Fruit fly (Drosophila melanogaster): ENCODE data around the gene Appl.

dm6 chrX:618583-618982 lies 88.3 kb downstream of the Appl start:
- TF ChIP-seq Sox14 (GFP tag; optimal IDR thresholded peaks at IDR 0.05) (no peak), Eip93F (GFP tag; optimal IDR thresholded peaks at IDR 0.05) (no peak), ss (GFP tag; optimal IDR thresholded peaks at IDR 0.05) (no peak), CG6808 (GFP tag; optimal IDR thresholded peaks at IDR 0.05) (no peak), lz (GFP tag; optimal IDR thresholded peaks at IDR 0.05) (peak; percentile 21), net (GFP tag; optimal IDR thresholded peaks at IDR 0.05) (no peak), Blimp-1 (GFP tag; optimal IDR thresholded peaks at IDR 0.05) (no peak), Hr39 (GFP tag; optimal IDR thresholded peaks at IDR 0.05) (peak; percentile 5), acj6 (GFP tag; optimal IDR thresholded peaks at IDR 0.05) (no peak), esn (GFP tag; optimal IDR thresholded peaks at IDR 0.05) (no peak), CG3032 (tag; optimal IDR thresholded peaks at IDR 0.05) (no peak), spab (GFP tag; optimal IDR thresholded peaks at IDR 0.05) (no peak), cyc (GFP tag; optimal IDR thresholded peaks at IDR 0.05) (no peak), CG6854 (GFP tag; optimal IDR thresholded peaks at IDR 0.05) (no peak)

All from whole organism, prepupa.